Worm (Caenorhabditis elegans) whole organism, L3 larva: ENCODE data around the gene gfl-1.

ENCODE experiments used
- R02D3.7 ChIP-seq: fragments of 150-350 bp; optimal IDR thresholded peaks from 2 replicates; lab custom pipeline; 2014; ENCODE audit warnings: missing biosample characterization, missing genetic modification characterization
- ceh-82 ChIP-seq: fragments of 150-350 bp; optimal IDR thresholded peaks from 2 replicates; lab custom pipeline; 2014; ENCODE audit warnings: missing biosample characterization, missing genetic modification characterization
- elt-1 ChIP-seq: fragments of 150-350 bp; optimal IDR thresholded peaks from 2 replicates; lab custom pipeline; 2014; ENCODE audit warnings: missing biosample characterization, missing genetic modification characterization
- lin-15B ChIP-seq: fragments of 150-350 bp; optimal IDR thresholded peaks from 2 replicates; lab custom pipeline; 2014; ENCODE audit warnings: missing biosample characterization, missing genetic modification characterization
- mdl-1 ChIP-seq: fragments of 150-350 bp; optimal IDR thresholded peaks from 2 replicates; lab custom pipeline; 2014; ENCODE audit warnings: missing biosample characterization, missing genetic modification characterization
- nfya-1 ChIP-seq: sonication (generic microtip); optimal IDR thresholded peaks from 2 replicates; lab custom pipeline; 2017; ENCODE audit warnings: missing genetic modification characterization, mild to moderate bottlenecking, missing compliant biosample characterization, antibody characterized with exemption, moderate library complexity; ENCODE audit not compliant: insufficient read depth
- nhr-11 ChIP-seq: fragments of 150-350 bp; optimal IDR thresholded peaks from 2 replicates; lab custom pipeline; 2014; ENCODE audit warnings: missing biosample characterization, missing genetic modification characterization
- sea-2 ChIP-seq: fragments of 150-350 bp; sonication (generic microtip); optimal IDR thresholded peaks from 4 replicates; lab custom pipeline; 2014; ENCODE audit warnings: missing biosample characterization, missing genetic modification reagents, missing genetic modification characterization
- snpc-4 ChIP-seq: fragments of 150-350 bp; optimal IDR thresholded peaks from 2 replicates; lab custom pipeline; 2014; ENCODE audit warnings: missing biosample characterization, missing genetic modification characterization
- zag-1 ChIP-seq: fragments of 150-350 bp; optimal IDR thresholded peaks from 2 replicates; lab custom pipeline; 2014; ENCODE audit warnings: missing biosample characterization, missing genetic modification characterization

ce11 chrIV:11504416-11504815, 16.7 kb upstream of the gfl-1 start, which contains the start of gene twk-25:
- no peak for TF ChIP-seq nfya-1 (tag; lab: Kevin White, UChicago)
- TF ChIP-seq elt-1 = no peak
- TF ChIP-seq snpc-4 = no peak
- no peak for TF ChIP-seq ceh-82
- TF ChIP-seq nhr-11 = no peak
- no peak for TF ChIP-seq zag-1 (tag; lab: Kevin White, UChicago)
- TF ChIP-seq mdl-1 (tag; lab: Kevin White, UChicago) = no peak
- TF ChIP-seq R02D3.7 (tag; lab: Kevin White, UChicago) = no peak
- no peak for TF ChIP-seq sea-2
- no peak for TF ChIP-seq lin-15B (tag; lab: Kevin White, UChicago)
